Worm (Caenorhabditis elegans) whole organism, L4/young adult: Measurements from ENCODE around the gene sdz-19.

Experiments
- W03F9.2 ChIP-seq: fragments of 150-350 bp; optimal IDR thresholded peaks from 2 replicates; lab custom pipeline; 2014; ENCODE audit warnings: missing biosample characterization, missing genetic modification characterization
- him-1 ChIP-seq: sonication (generic microtip); optimal IDR thresholded peaks from 2 replicates; lab custom pipeline; 2016; ENCODE audit warnings: missing genotype, missing genetic modification reagents, missing genetic modification characterization, missing compliant biosample characterization

ce11 chrX:12532405-12532804 is 29.3 kb upstream of the sdz-19 start:
- no peak for TF ChIP-seq W03F9.2 (tag; lab: Kevin White, UChicago)
- TF ChIP-seq him-1 (tag; lab: Kevin White, UChicago), result no peak
